Fruit fly (Drosophila melanogaster) whole organism, embryonic: ENCODE measurements around the gene parvin.

Source experiments
- Adf1 ChIP-seq: fragments of 200-800 bp; sonication (Bioruptor generic); IDR thresholded peaks from 2 replicates; pipeline ENCODE4 v1.3.6; 2022; ENCODE audit warnings: missing biosample characterization, missing genetic modification characterization
- Aef1 ChIP-seq: fragments of 200-800 bp; sonication (Bioruptor generic); IDR thresholded peaks from 3 replicates; pipeline ENCODE4 v1.3.6; 2022; ENCODE audit warnings: missing biosample characterization, missing genetic modification characterization
- BEAF-32 ChIP-seq: fragments of 200-800 bp; sonication (Bioruptor generic); optimal IDR thresholded peaks from 3 replicates; lab custom pipeline; 2017; ENCODE audit warnings: missing biosample characterization, missing genetic modification characterization, mild to moderate bottlenecking, moderate library complexity, missing genetic modification reagents
- BtbVII ChIP-seq: fragments of 200-800 bp; sonication (Bioruptor generic); optimal IDR thresholded peaks from 3 replicates; lab custom pipeline; 2017; ENCODE audit warnings: missing biosample characterization, mild to moderate bottlenecking, missing genetic modification characterization
- CG10431 ChIP-seq: fragments of 200-800 bp; sonication (Bioruptor generic); optimal IDR thresholded peaks from 3 replicates; lab custom pipeline; 2018; ENCODE audit warnings: missing biosample characterization, mild to moderate bottlenecking, missing genetic modification characterization
- CG11456 ChIP-seq: fragments of 200-800 bp; sonication (Bioruptor generic); IDR thresholded peaks from 3 replicates; pipeline ENCODE4 v1.3.6; 2022; ENCODE audit warnings: missing biosample characterization, missing genetic modification characterization
- CG13624 ChIP-seq: fragments of 200-800 bp; sonication (Bioruptor generic); optimal IDR thresholded peaks from 2 replicates; lab custom pipeline; 2016; ENCODE audit warnings: missing biosample characterization, missing genetic modification characterization
- CG13894 ChIP-seq: fragments of 200-800 bp; sonication (Bioruptor generic); optimal IDR thresholded peaks from 3 replicates; lab custom pipeline; 2018; ENCODE audit warnings: missing biosample characterization, mild to moderate bottlenecking, missing genetic modification characterization, moderate library complexity
- CG15514 ChIP-seq: fragments of 200-800 bp; sonication (Bioruptor generic); optimal IDR thresholded peaks from 3 replicates; lab custom pipeline; 2017; ENCODE audit warnings: missing biosample characterization, missing genetic modification characterization, mild to moderate bottlenecking, moderate library complexity, missing genetic modification reagents
- CG17359 ChIP-seq: fragments of 200-800 bp; sonication (Bioruptor generic); optimal IDR thresholded peaks from 3 replicates; lab custom pipeline; 2018; ENCODE audit warnings: missing biosample characterization, mild to moderate bottlenecking, missing genetic modification characterization, moderate library complexity
- CG17802 ChIP-seq: fragments of 200-800 bp; sonication (Bioruptor generic); optimal IDR thresholded peaks from 2 replicates; lab custom pipeline; 2018; ENCODE audit warnings: missing biosample characterization, mild to moderate bottlenecking, missing genetic modification characterization, moderate library complexity
- CG17829 ChIP-seq: fragments of 200-800 bp; optimal IDR thresholded peaks from 2 replicates; lab custom pipeline; 2019; ENCODE audit warnings: missing biosample characterization, mild to moderate bottlenecking, missing genetic modification characterization, moderate library complexity
- CG1792 ChIP-seq: fragments of 200-800 bp; sonication (Bioruptor generic); optimal IDR thresholded peaks from 2 replicates; lab custom pipeline; 2016; ENCODE audit warnings: missing biosample characterization, missing genetic modification characterization
- CG31388 ChIP-seq: fragments of 200-800 bp; sonication (Bioruptor generic); optimal IDR thresholded peaks from 2 replicates; lab custom pipeline; 2016; ENCODE audit warnings: missing biosample characterization, missing genetic modification characterization
- CG34422 ChIP-seq: fragments of 200-800 bp; sonication (Bioruptor generic); IDR thresholded peaks from 3 replicates; pipeline ENCODE4 v1.3.6; 2022; ENCODE audit warnings: missing biosample characterization, missing genetic modification characterization
- CG3847 ChIP-seq: fragments of 200-800 bp; sonication (Bioruptor generic); IDR thresholded peaks from 2 replicates; pipeline ENCODE4 v1.3.6; 2022; ENCODE audit warnings: missing biosample characterization, missing genetic modification characterization
- CG4282 ChIP-seq: fragments of 200-800 bp; sonication (Bioruptor generic); optimal IDR thresholded peaks from 2 replicates; lab custom pipeline; 2016; ENCODE audit warnings: missing biosample characterization, missing genetic modification characterization
- CG4617 ChIP-seq: fragments of 200-800 bp; sonication (Bioruptor generic); optimal IDR thresholded peaks from 3 replicates; lab custom pipeline; 2016; ENCODE audit warnings: missing biosample characterization, missing genetic modification characterization, borderline replicate concordance
- Dfd ChIP-seq, 2 experiments: fragments of >200 bp; optimal IDR thresholded peaks; 2 replicates each; lab custom pipeline; 2017; ENCODE audit warnings: missing biosample characterization in 2 of 2, missing genetic modification characterization in 2 of 2
- Doc2 ChIP-seq: fragments of 200-800 bp; sonication (Bioruptor generic); IDR thresholded peaks from 2 replicates; pipeline ENCODE4 v1.3.6; 2022; ENCODE audit warnings: missing biosample characterization, missing genetic modification characterization
- Eip74EF ChIP-seq, 2 experiments: fragments of 200-800 bp in 1 of 2; fragments of >200 bp in 1 of 2; sonication (Bioruptor generic) in 1 of 2; optimal IDR thresholded peaks; 2 replicates each; lab custom pipeline; 2017 to 2019; ENCODE audit warnings: missing biosample characterization in 2 of 2, missing genetic modification characterization in 2 of 2, mild to moderate bottlenecking in 1 of 2, moderate library complexity in 1 of 2
- Ets65A ChIP-seq: fragments of 200-800 bp; sonication (Bioruptor generic); peaks from one replicate; lab custom pipeline; 2016; ENCODE audit warnings: missing biosample characterization, missing genetic modification characterization
- Fer2 ChIP-seq: fragments of 200-800 bp; sonication (Bioruptor generic); optimal IDR thresholded peaks from 2 replicates; lab custom pipeline; 2018; ENCODE audit warnings: missing biosample characterization, mild to moderate bottlenecking, missing genetic modification characterization, moderate library complexity
- Lhr ChIP-seq: fragments of 200-800 bp; sonication (Bioruptor generic); optimal IDR thresholded peaks from 3 replicates; lab custom pipeline; 2017; ENCODE audit warnings: mild to moderate bottlenecking, missing biosample characterization, missing genetic modification reagents, missing genetic modification characterization
- MESR4 ChIP-seq: fragments of 200-800 bp; sonication (Bioruptor generic); optimal IDR thresholded peaks from 2 replicates; lab custom pipeline; 2018; ENCODE audit warnings: missing biosample characterization, mild to moderate bottlenecking, missing genetic modification characterization, moderate library complexity
- Xbp1 ChIP-seq: fragments of 200-800 bp; sonication (Bioruptor generic); optimal IDR thresholded peaks from 3 replicates; lab custom pipeline; 2016; ENCODE audit warnings: missing biosample characterization, mild to moderate bottlenecking, missing genetic modification characterization
- abd-A ChIP-seq: fragments of 200-800 bp; sonication (Bioruptor generic); optimal IDR thresholded peaks from 3 replicates; lab custom pipeline; 2019; ENCODE audit warnings: missing biosample characterization, mild to moderate bottlenecking, missing genetic modification characterization, moderate library complexity
- ac ChIP-seq: fragments of 200-800 bp; sonication (Bioruptor generic); optimal IDR thresholded peaks from 3 replicates; lab custom pipeline; 2017; ENCODE audit warnings: missing biosample characterization, mild to moderate bottlenecking, missing genetic modification characterization
- amos ChIP-seq: fragments of 200-800 bp; sonication (Bioruptor generic); IDR thresholded peaks from 2 replicates; pipeline ENCODE4 v1.3.6; 2022; ENCODE audit warnings: missing biosample characterization, missing genetic modification characterization; ENCODE audit not compliant: partially characterized antibody
- br ChIP-seq: fragments of >200 bp; optimal IDR thresholded peaks from 2 replicates; lab custom pipeline; 2017
- cato ChIP-seq: fragments of 200-800 bp; sonication (Bioruptor generic); optimal IDR thresholded peaks from 2 replicates; lab custom pipeline; 2016; ENCODE audit warnings: missing biosample characterization, missing genetic modification characterization, borderline replicate concordance
- ci ChIP-seq: fragments of 200-800 bp; sonication (Bioruptor generic); IDR thresholded peaks from 3 replicates; pipeline ENCODE4 v1.3.6; 2022; ENCODE audit warnings: missing biosample characterization, missing genetic modification characterization
- crol ChIP-seq: fragments of 200-800 bp; sonication (Bioruptor generic); IDR thresholded peaks from 2 replicates; pipeline ENCODE4 v1.3.6; 2022; ENCODE audit warnings: missing biosample characterization, missing genetic modification characterization
- dysf ChIP-seq: fragments of 200-800 bp; sonication (Bioruptor generic); IDR thresholded peaks from 3 replicates; pipeline ENCODE4 v1.3.6; 2022; ENCODE audit warnings: missing biosample characterization, missing genetic modification characterization
- emc ChIP-seq: fragments of 200-800 bp; sonication (Bioruptor generic); optimal IDR thresholded peaks from 2 replicates; lab custom pipeline; 2016; ENCODE audit warnings: missing biosample characterization, missing genetic modification characterization
- grau ChIP-seq: fragments of 200-800 bp; optimal IDR thresholded peaks from 3 replicates; lab custom pipeline; 2019; ENCODE audit warnings: missing biosample characterization, mild to moderate bottlenecking, missing genetic modification characterization, moderate library complexity
- gt ChIP-seq: fragments of 200-800 bp; sonication (Bioruptor generic); IDR thresholded peaks from 2 replicates; pipeline ENCODE4 v1.3.6; 2022; ENCODE audit warnings: missing biosample characterization, missing genetic modification characterization
- ham ChIP-seq: fragments of 200-800 bp; sonication (Bioruptor generic); IDR thresholded peaks from 2 replicates; pipeline ENCODE4 v1.3.6; 2022; ENCODE audit warnings: missing biosample characterization, missing genetic modification characterization
- kay ChIP-seq: fragments of 200-800 bp; sonication (Bioruptor generic); optimal IDR thresholded peaks from 2 replicates; lab custom pipeline; 2016; ENCODE audit warnings: missing biosample characterization, missing genetic modification characterization
- p53 ChIP-seq: fragments of 200-800 bp; sonication (Bioruptor generic); optimal IDR thresholded peaks from 2 replicates; lab custom pipeline; 2016; ENCODE audit warnings: missing biosample characterization, missing genetic modification characterization
- pb ChIP-seq: fragments of 200-800 bp; sonication (Bioruptor generic); optimal IDR thresholded peaks from 3 replicates; lab custom pipeline; 2016; ENCODE audit warnings: missing biosample characterization, missing genetic modification characterization
- peb ChIP-seq: fragments of 200-800 bp; sonication (Bioruptor generic); IDR thresholded peaks from 2 replicates; pipeline ENCODE4 v1.3.6; 2022; ENCODE audit warnings: missing biosample characterization, missing genetic modification characterization
- prd ChIP-seq, 3 experiments: fragments of >200 bp in 2 of 3; fragments of 200-800 bp in 1 of 3; sonication (Bioruptor generic) in 1 of 3; optimal IDR thresholded peaks in 2 of 3; IDR thresholded peaks in 1 of 3; 2 replicates in 2 of 3; 3 replicates in 1 of 3; pipeline versions ENCODE4 v1.3.6 to Lab custom; 2017 to 2022; ENCODE audit warnings: missing biosample characterization in 1 of 3, missing genetic modification characterization in 1 of 3
- pzg ChIP-seq: fragments of 200-800 bp; sonication (Bioruptor generic); optimal IDR thresholded peaks from 3 replicates; lab custom pipeline; 2018; ENCODE audit warnings: missing biosample characterization, mild to moderate bottlenecking, missing genetic modification characterization, moderate library complexity
- rib ChIP-seq: fragments of 200-800 bp; sonication (Bioruptor generic); IDR thresholded peaks from 2 replicates; pipeline ENCODE4 v1.3.6; 2022; ENCODE audit warnings: missing biosample characterization, missing genetic modification characterization
- sc ChIP-seq, 3 experiments: fragments of >200 bp in 2 of 3; fragments of 200-800 bp in 1 of 3; sonication (Bioruptor generic) in 1 of 3; optimal IDR thresholded peaks; 2 replicates in 2 of 3; 3 replicates in 1 of 3; lab custom pipeline; 2017; ENCODE audit warnings: mild to moderate bottlenecking in 1 of 3, missing biosample characterization in 1 of 3, missing genetic modification characterization in 1 of 3, missing genetic modification reagents in 1 of 3
- sima ChIP-seq: fragments of 200-800 bp; sonication (Bioruptor generic); optimal IDR thresholded peaks from 2 replicates; lab custom pipeline; 2016; ENCODE audit warnings: missing biosample characterization, missing genetic modification characterization
- slbo ChIP-seq: fragments of 200-800 bp; sonication (Bioruptor generic); IDR thresholded peaks from 2 replicates; pipeline ENCODE4 v1.3.6; 2022; ENCODE audit warnings: missing biosample characterization, missing genetic modification characterization
- unpg ChIP-seq: fragments of 200-800 bp; sonication (Bioruptor generic); optimal IDR thresholded peaks from 3 replicates; lab custom pipeline; 2018; ENCODE audit warnings: missing biosample characterization, mild to moderate bottlenecking, missing genetic modification characterization, moderate library complexity
- vvl ChIP-seq: fragments of 200-800 bp; sonication (Bioruptor generic); IDR thresholded peaks from 2 replicates; pipeline ENCODE4 v1.3.6; 2022; ENCODE audit warnings: missing biosample characterization, missing genetic modification characterization
- wor ChIP-seq: fragments of 200-800 bp; sonication (Bioruptor generic); IDR thresholded peaks from 2 replicates; pipeline ENCODE4 v1.3.6; 2022; ENCODE audit warnings: missing biosample characterization, missing genetic modification characterization

The parvin gene

DNA sequence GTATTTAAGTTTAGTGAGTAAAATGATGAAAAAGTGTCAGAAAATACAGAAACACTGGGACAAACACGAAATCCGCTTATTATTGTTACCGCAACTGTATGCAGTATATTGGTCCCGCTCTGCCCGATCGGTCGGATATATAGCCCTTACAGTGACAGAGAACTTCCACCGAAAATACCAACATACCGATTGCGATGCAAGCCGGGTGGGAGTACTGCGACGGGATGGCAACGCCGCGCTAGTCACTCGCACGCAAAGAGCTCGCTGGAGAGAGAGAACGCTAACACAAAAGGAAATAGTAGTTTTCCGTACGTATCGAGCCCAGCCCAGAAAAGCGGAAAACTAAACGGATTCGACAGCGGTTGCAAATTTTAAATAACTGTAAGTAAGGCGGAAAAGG is 49.0 kb upstream of the parvin start, which contains the start of gene Cdc42 (continued):
- no peak for TF ChIP-seq rib (GFP tag; lab: Robert Waterston, UW)
- no peak for TF ChIP-seq cato
- TF ChIP-seq CG4282 (GFP tag; lab: Kevin White, UChicago), result no peak
- TF ChIP-seq pzg (GFP tag; lab: Kevin White, UChicago), result peak; percentile 66
- no peak for TF ChIP-seq Aef1 (GFP tag; lab: Robert Waterston, UW)
- TF ChIP-seq CG17829 (tag; lab: Kevin White, UChicago), result no peak
- TF ChIP-seq CG10431 (GFP tag; lab: Kevin White, UChicago), result no peak
- no peak for TF ChIP-seq wor (GFP tag; lab: Robert Waterston, UW)
- peak; percentile 55 for TF ChIP-seq BEAF-32 (GFP tag; lab: Kevin White, UChicago)
- no peak for TF ChIP-seq p53 (GFP tag; lab: Kevin White, UChicago)
- no peak for TF ChIP-seq Eip74EF (GFP tag; optimal IDR thresholded peaks at IDR 0.05; lab: Kevin White, UChicago)
- no peak for TF ChIP-seq CG1792 (GFP tag; lab: Kevin White, UChicago)
- TF ChIP-seq CG15514 (GFP tag; lab: Kevin White, UChicago), result peak; percentile 42
- TF ChIP-seq Dfd (GFP tag; optimal IDR thresholded peaks at IDR 0.05; lab: Kevin White, UChicago), result no peak
- TF ChIP-seq CG17802, result no peak
- TF ChIP-seq Lhr, result no peak
- 0 out of 2 replicates have a peak, but pooled peaks have one; percentile 17 for TF ChIP-seq CG3847 (GFP tag; lab: Robert Waterston, UW)
- TF ChIP-seq CG13624 (GFP tag; lab: Kevin White, UChicago), result no peak
- peak; percentile 48 for TF ChIP-seq MESR4 (GFP tag; lab: Kevin White, UChicago)
- no peak for TF ChIP-seq dysf
- peak; percentile 51 for TF ChIP-seq CG4617 (GFP tag; lab: Kevin White, UChicago)
- no peak for TF ChIP-seq Ets65A (GFP tag; lab: Kevin White, UChicago)
- no peak for TF ChIP-seq sima
- TF ChIP-seq CG34422 (GFP tag; lab: Robert Waterston, UW), result 0 out of 3 replicates have a peak, but pooled peaks have one; percentile 31
- TF ChIP-seq ci, result peak; percentile 30; the same call in 1 of the 3 replicates
- TF ChIP-seq emc (GFP tag; lab: Kevin White, UChicago), result no peak
- no peak for TF ChIP-seq ham (GFP tag; lab: Robert Waterston, UW)
- no peak for TF ChIP-seq grau
- no peak for TF ChIP-seq BtbVII
- peak; percentile 61 for TF ChIP-seq CG13894 (tag; lab: Kevin White, UChicago)
- TF ChIP-seq crol, result no peak
- TF ChIP-seq kay (GFP tag; lab: Kevin White, UChicago), result no peak
- no peak for TF ChIP-seq unpg (GFP tag; lab: Kevin White, UChicago)
- no peak for TF ChIP-seq Doc2 (GFP tag; lab: Robert Waterston, UW)
- no peak for TF ChIP-seq peb (GFP tag; lab: Robert Waterston, UW)
- TF ChIP-seq CG11456 (GFP tag; lab: Robert Waterston, UW), result peak; percentile 20; the same call in 1 of the 3 replicates
- no peak for TF ChIP-seq vvl (GFP tag; lab: Robert Waterston, UW)
- no peak for TF ChIP-seq Fer2 (tag; lab: Kevin White, UChicago)
- no peak for TF ChIP-seq abd-A (tag; lab: Kevin White, UChicago)
- TF ChIP-seq slbo (GFP tag; lab: Robert Waterston, UW), result peak; percentile 21; the same call in 1 of the 2 replicates
- TF ChIP-seq Xbp1 (GFP tag; lab: Kevin White, UChicago), result no peak
- TF ChIP-seq ac, result no peak
- TF ChIP-seq Adf1, result no peak
- no peak for TF ChIP-seq gt
- TF ChIP-seq sc (optimal IDR thresholded peaks at IDR 0.05; lab: Kevin White, UChicago), result no peak
- TF ChIP-seq sc (GFP tag; optimal IDR thresholded peaks at IDR 0.05; lab: Kevin White, UChicago), result no peak
- no peak for TF ChIP-seq br (lab: Kevin White, UChicago)
- no peak for TF ChIP-seq CG17359 (tag; lab: Kevin White, UChicago)
- TF ChIP-seq CG31388 (GFP tag; lab: Kevin White, UChicago), result no peak
- no peak for TF ChIP-seq prd (optimal IDR thresholded peaks at IDR 0.05; lab: Kevin White, UChicago)
- TF ChIP-seq prd (GFP tag; IDR thresholded peaks at IDR 0.05; lab: Robert Waterston, UW), result no peak
- TF ChIP-seq amos (GFP tag; lab: Robert Waterston, UW), result peak; percentile 45
- TF ChIP-seq pb (GFP tag; lab: Kevin White, UChicago), result no peak
